Worm (Caenorhabditis elegans): ENCODE measurements around the gene sas-5.

ce11 chrV:11629222-11630026 is 18.9 kb downstream of the sas-5 start, which contains the start of gene F35B12.10:
- TF ChIP-seq mep-1 (tag; optimal IDR thresholded peaks at IDR 0.05): no peak
- TF ChIP-seq pha-4 (tag; optimal IDR thresholded peaks at IDR 0.05): no peak
- TF ChIP-seq nhr-76 (tag; optimal IDR thresholded peaks at IDR 0.05): no peak
- TF ChIP-seq elt-3 (tag; optimal IDR thresholded peaks at IDR 0.05): no peak
- no peak for TF ChIP-seq nhr-237 (tag; optimal IDR thresholded peaks at IDR 0.05)

Data from whole organism, mixed stage, embryonic.